Worm (Caenorhabditis elegans): ENCODE measurements around the gene F09E10.6.

DNA sequence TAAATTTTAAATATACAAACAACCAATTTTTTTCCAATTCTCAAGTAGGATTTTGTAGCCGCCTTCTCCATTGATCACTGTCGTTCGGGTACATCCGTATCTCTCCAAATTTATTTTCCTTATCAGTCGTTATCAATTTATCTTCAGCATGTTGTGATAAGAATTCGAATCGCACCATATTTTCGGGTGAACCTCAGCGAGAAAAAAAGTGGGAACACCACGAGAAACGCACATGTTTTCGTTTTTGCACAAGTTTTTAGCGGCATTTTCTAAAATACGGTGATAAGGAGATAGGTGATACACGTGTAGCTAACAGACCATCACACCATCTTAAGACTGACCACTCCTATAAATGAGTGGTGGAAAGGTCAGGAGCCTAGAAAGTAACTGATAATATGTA, 19.5 kb downstream of the F09E10.6 start:
- TF ChIP-seq nhr-77 (tag; optimal IDR thresholded peaks at IDR 0.05), result no peak
- no peak for TF ChIP-seq ZK546.5 (tag; optimal IDR thresholded peaks at IDR 0.05)
- no peak for TF ChIP-seq nhr-23 (tag; optimal IDR thresholded peaks at IDR 0.05)
- no peak for TF ChIP-seq ztf-4 (tag; optimal IDR thresholded peaks at IDR 0.05)

All from whole organism, L2 larva.